Worm (Caenorhabditis elegans): ENCODE measurements around the gene sri-69.

DNA sequence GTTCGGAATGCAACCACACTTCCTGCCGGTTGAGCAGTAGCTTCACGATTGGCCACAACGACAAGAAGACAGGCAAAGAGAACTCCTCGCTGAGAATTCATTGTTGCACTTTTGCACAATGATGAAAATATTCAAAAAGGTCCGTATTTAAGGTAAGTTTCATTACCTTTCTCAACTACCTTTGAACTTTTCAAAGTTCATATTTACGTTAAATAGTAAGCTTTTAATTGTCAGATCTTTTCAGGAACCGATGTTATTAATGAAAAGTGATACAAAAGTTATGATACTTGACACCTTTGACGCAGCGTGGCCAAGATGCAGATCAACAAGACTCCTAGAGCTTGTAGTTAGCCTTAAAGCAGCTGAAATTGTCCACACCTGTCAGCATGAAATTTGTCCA is 13.2 kb upstream of the sri-69 start, which contains the start of gene F49H6.12:
- TF ChIP-seq ama-1 (optimal IDR thresholded peaks at IDR 0.05) (no peak), B0310.2 (tag; optimal IDR thresholded peaks at IDR 0.05) (no peak), hnd-1 (tag; optimal IDR thresholded peaks at IDR 0.05) (no peak), pes-1 (GFP tag; IDR thresholded peaks at IDR 0.05) (no peak), hmbx-1 (tag; optimal IDR thresholded peaks at IDR 0.05) (no peak), tra-4 (tag; optimal IDR thresholded peaks at IDR 0.05) (no peak), scrt-1 (GFP tag; IDR thresholded peaks at IDR 0.05) (no peak), sea-1 (GFP tag; conservative IDR thresholded peaks at IDR 0.05) (no peak), aly-1 (tag; optimal IDR thresholded peaks at IDR 0.05) (no peak)

Measured in whole organism, early embryonic.